Fruit fly (Drosophila melanogaster) whole organism: ENCODE results near the gene lectin-29Ca.

ENCODE experiments used
- CG8478 ChIP-seq: fragments of >200 bp; optimal IDR thresholded peaks from 2 replicates; lab custom pipeline; 2018; ENCODE audit warnings: inconsistent platforms
- Dll ChIP-seq: fragments of >200 bp; optimal IDR thresholded peaks from 2 replicates; lab custom pipeline; 2017
- EcR ChIP-seq, 2 experiments: fragments of >200 bp; optimal IDR thresholded peaks; 2 replicates each; lab custom pipeline; 2017; ENCODE audit warnings: missing biosample characterization in 2 of 2, missing genetic modification characterization in 2 of 2, missing genetic modification reagents in 2 of 2
- pan ChIP-seq: fragments of >200 bp; optimal IDR thresholded peaks from 2 replicates; lab custom pipeline; 2017
- psq ChIP-seq: fragments of >200 bp; optimal IDR thresholded peaks from 2 replicates; lab custom pipeline; 2017
- usp ChIP-seq: fragments of >200 bp; optimal IDR thresholded peaks from 2 replicates; lab custom pipeline; 2017; ENCODE audit warnings: missing biosample characterization, missing genetic modification characterization, mixed read lengths

Gene lectin-29Ca

dm6 chr2L:8364006-8364956 is 29.8 kb downstream of the lectin-29Ca start, which contains the start of the genes RpS13 and CSN8:
TSS of gene RpS13 (minus strand) at chr2L:8364662.
TSS of gene CSN8 (plus strand) at chr2L:8364855.
- TF ChIP-seq psq: no peak

- TF ChIP-seq pan (lab: Kevin White, UChicago) (no peak), EcR (GFP tag; optimal IDR thresholded peaks at IDR 0.05; lab: Kevin White, UChicago) (no peak), CG8478 (no peak), Dll (lab: Kevin White, UChicago) (no peak), usp (GFP tag; lab: Kevin White, UChicago) (no peak), psq (no peak)
These were observed 31.2 kb downstream of the lectin-29Ca start for dm6 chr2L:8362955-8363285.

- TF ChIP-seq CG8478: no peak
- TF ChIP-seq Dll (lab: Kevin White, UChicago): no peak
- no peak for TF ChIP-seq usp (GFP tag; lab: Kevin White, UChicago)
These were observed 31.7 kb downstream of the lectin-29Ca start, which contains the start of gene CG7627 for dm6 chr2L:8362273-8362954. TSS of gene CG7627 (minus strand) at chr2L:8362469.

- TF ChIP-seq pan (lab: Kevin White, UChicago): no peak
- no peak for TF ChIP-seq Dll (lab: Kevin White, UChicago)
- no peak for TF ChIP-seq EcR (GFP tag; optimal IDR thresholded peaks at IDR 0.05; lab: Kevin White, UChicago)
- no peak for TF ChIP-seq usp (GFP tag; lab: Kevin White, UChicago)
- TF ChIP-seq psq: no peak
- no peak for TF ChIP-seq CG8478
These were observed 32.7 kb downstream of the lectin-29Ca start for dm6 chr2L:8361204-8361952.

- TF ChIP-seq Dll (lab: Kevin White, UChicago) (no peak), usp (GFP tag; lab: Kevin White, UChicago) (no peak), EcR (GFP tag; optimal IDR thresholded peaks at IDR 0.05; lab: Kevin White, UChicago) (no peak), CG8478 (no peak), psq (no peak), pan (lab: Kevin White, UChicago) (no peak)
These were observed 38.7 kb downstream of the lectin-29Ca start for dm6 chr2L:8355419-8355818.

dm6 chr2L:8351864-8352263 is 42.2 kb downstream of the lectin-29Ca start, which contains the start of gene Mur29B:
TSS of gene Mur29B (plus strand) at chr2L:8352187.
- TF ChIP-seq psq (no peak), Dll (lab: Kevin White, UChicago) (no peak), usp (GFP tag; lab: Kevin White, UChicago) (no peak), EcR (GFP tag; optimal IDR thresholded peaks at IDR 0.05; lab: Kevin White, UChicago) (no peak), CG8478 (no peak)

- no peak for TF ChIP-seq usp (GFP tag; lab: Kevin White, UChicago)
- no peak for TF ChIP-seq psq
- no peak for TF ChIP-seq Dll (lab: Kevin White, UChicago)
- TF ChIP-seq pan (lab: Kevin White, UChicago): no peak
- no peak for TF ChIP-seq CG8478
- TF ChIP-seq EcR (GFP tag; optimal IDR thresholded peaks at IDR 0.05; lab: Kevin White, UChicago): no peak
These were observed 42.7 kb downstream of the lectin-29Ca start for dm6 chr2L:8351333-8351732.

dm6 chr2L:8350560-8351171 is 43.4 kb downstream of the lectin-29Ca start:
- TF ChIP-seq psq (no peak), usp (GFP tag; lab: Kevin White, UChicago) (no peak), Dll (lab: Kevin White, UChicago) (no peak), EcR (GFP tag; optimal IDR thresholded peaks at IDR 0.05; lab: Kevin White, UChicago) (no peak), pan (lab: Kevin White, UChicago) (no peak), CG8478 (no peak)

- TF ChIP-seq Dll (lab: Kevin White, UChicago) (no peak), usp (GFP tag; lab: Kevin White, UChicago) (no peak), EcR (GFP tag; optimal IDR thresholded peaks at IDR 0.05; lab: Kevin White, UChicago) (no peak), CG8478 (no peak), psq (no peak), pan (lab: Kevin White, UChicago) (no peak)
These were observed 47.8 kb downstream of the lectin-29Ca start, which contains the start of gene CG7778 for dm6 chr2L:8346260-8346659. TSS of gene CG7778 (plus strand) at chr2L:8346620.

dm6 chr2L:8344536-8344935 is 49.5 kb downstream of the lectin-29Ca start:
- TF ChIP-seq CG8478: no peak
- TF ChIP-seq pan (lab: Kevin White, UChicago): no peak
- no peak for TF ChIP-seq usp (GFP tag; lab: Kevin White, UChicago)
- no peak for TF ChIP-seq EcR (GFP tag; optimal IDR thresholded peaks at IDR 0.05; lab: Kevin White, UChicago)
- TF ChIP-seq psq: no peak
- no peak for TF ChIP-seq Dll (lab: Kevin White, UChicago)
